Worm (Caenorhabditis elegans): Measurements from ENCODE around the gene cyn-7.
"Not testable (repeated sequence)": the region's sequence is repeated elsewhere in the genome, so short reads cannot be mapped to it uniquely, and the experiment has no call there.

DNA sequence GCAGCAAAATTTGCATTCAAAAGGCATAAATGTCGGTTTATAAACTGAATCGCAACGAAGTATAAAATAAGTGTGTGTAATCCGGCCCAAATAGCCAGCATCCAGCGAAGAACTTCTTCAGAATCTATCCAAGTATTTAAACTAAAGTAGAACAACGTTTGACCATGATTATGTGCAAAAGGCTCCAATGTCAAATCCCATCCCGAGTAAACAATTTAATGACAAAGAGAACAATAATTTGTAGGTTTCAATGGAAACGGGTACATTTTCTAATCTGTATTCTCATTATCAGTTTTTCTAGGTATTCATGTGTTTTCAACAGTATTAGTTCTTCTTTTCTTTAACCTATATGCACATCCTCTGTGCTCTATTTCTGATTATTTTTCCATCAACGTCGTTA lies 20.5 kb upstream of the cyn-7 start, which contains the start of gene C41G6.12:
- TF ChIP-seq snpc-4 (tag; optimal IDR thresholded peaks at IDR 0.05); skn-1 (tag; optimal IDR thresholded peaks at IDR 0.05); ZK546.5 (tag; optimal IDR thresholded peaks at IDR 0.05); nhr-28 (tag; optimal IDR thresholded peaks at IDR 0.05); daf-12 (tag; optimal IDR thresholded peaks at IDR 0.05); nhr-25 (tag; optimal IDR thresholded peaks at IDR 0.05); unc-62 (GFP tag; optimal IDR thresholded peaks at IDR 0.05); egl-27 (tag; optimal IDR thresholded peaks at IDR 0.05): not testable (repeated sequence)
